Worm (Caenorhabditis elegans): ENCODE measurements around the gene nlp-78.

ce11 chrII:9156277-9156676 lies 20.3 kb downstream of the nlp-78 start:
- TF ChIP-seq die-1 (tag; optimal IDR thresholded peaks at IDR 0.05) (no peak), Y95B8A.8 (GFP tag; IDR thresholded peaks at IDR 0.05) (no peak), ets-4 (GFP tag; optimal IDR thresholded peaks at IDR 0.05) (no peak), efl-1 (GFP tag; optimal IDR thresholded peaks at IDR 0.05) (no peak)
